Fruit fly (Drosophila melanogaster) whole organism, embryonic: ENCODE measurements around the gene CG42763.

Experiments
- Adf1 ChIP-seq: fragments of 200-800 bp; sonication (Bioruptor generic); IDR thresholded peaks from 2 replicates; pipeline ENCODE4 v1.3.6; 2022; ENCODE audit warnings: missing biosample characterization, missing genetic modification characterization
- Asciz ChIP-seq: fragments of 200-800 bp; sonication (Bioruptor generic); optimal IDR thresholded peaks from 2 replicates; lab custom pipeline; 2017; ENCODE audit warnings: missing biosample characterization, mild to moderate bottlenecking, missing genetic modification characterization, missing genetic modification reagents
- Atf-2 ChIP-seq: fragments of 200-800 bp; sonication (Bioruptor generic); optimal IDR thresholded peaks from 2 replicates; lab custom pipeline; 2016; ENCODE audit warnings: missing biosample characterization, missing genetic modification characterization
- BEAF-32 ChIP-seq: fragments of 200-800 bp; sonication (Bioruptor generic); optimal IDR thresholded peaks from 3 replicates; lab custom pipeline; 2017; ENCODE audit warnings: missing biosample characterization, missing genetic modification characterization, mild to moderate bottlenecking, moderate library complexity, missing genetic modification reagents
- Blimp-1 ChIP-seq: fragments of 200-800 bp; sonication (Bioruptor generic); optimal IDR thresholded peaks from 3 replicates; lab custom pipeline; 2018; ENCODE audit warnings: missing biosample characterization, missing genetic modification characterization, mild to moderate bottlenecking, moderate library complexity, missing genetic modification reagents
- CG10267 ChIP-seq: fragments of 200-800 bp; sonication (Bioruptor generic); optimal IDR thresholded peaks from 2 replicates; lab custom pipeline; 2018; ENCODE audit warnings: missing biosample characterization, mild to moderate bottlenecking, missing genetic modification characterization, moderate library complexity
- CG10366 ChIP-seq: fragments of 200-800 bp; sonication (Bioruptor generic); IDR thresholded peaks from 2 replicates; pipeline ENCODE4 v1.3.6; 2022; ENCODE audit warnings: missing biosample characterization, missing genetic modification characterization
- CG12236 ChIP-seq: fragments of 200-800 bp; sonication (Bioruptor generic); optimal IDR thresholded peaks from 2 replicates; lab custom pipeline; 2016; ENCODE audit warnings: missing biosample characterization, missing genetic modification characterization
- CG13287 ChIP-seq: fragments of 200-800 bp; sonication (Bioruptor generic); IDR thresholded peaks from 2 replicates; pipeline ENCODE4 v1.3.6; 2022; ENCODE audit warnings: missing biosample characterization, missing genetic modification characterization; ENCODE audit not compliant: partially characterized antibody
- CG13775 ChIP-seq: fragments of 200-800 bp; sonication (Bioruptor generic); optimal IDR thresholded peaks from 3 replicates; lab custom pipeline; 2017; ENCODE audit warnings: missing biosample characterization, mild to moderate bottlenecking, missing genetic modification characterization
- CG1603 ChIP-seq: fragments of 200-800 bp; sonication (Bioruptor generic); optimal IDR thresholded peaks from 2 replicates; lab custom pipeline; 2019; ENCODE audit warnings: missing biosample characterization, mild to moderate bottlenecking, missing genetic modification characterization, moderate library complexity
- CG17328 ChIP-seq: fragments of 200-800 bp; sonication (Bioruptor generic); IDR thresholded peaks from 2 replicates; pipeline ENCODE4 v1.3.6; 2022; ENCODE audit warnings: missing biosample characterization, missing genetic modification characterization
- CG1792 ChIP-seq: fragments of 200-800 bp; sonication (Bioruptor generic); optimal IDR thresholded peaks from 2 replicates; lab custom pipeline; 2016; ENCODE audit warnings: missing biosample characterization, missing genetic modification characterization
- CG3726 ChIP-seq: fragments of 200-800 bp; sonication (Bioruptor generic); IDR thresholded peaks from 3 replicates; pipeline ENCODE4, ENCODE4 v1.3.6; 2022; ENCODE audit warnings: missing biosample characterization, missing genetic modification characterization
- CG42726 ChIP-seq: fragments of 200-800 bp; sonication (Bioruptor generic); IDR thresholded peaks from 2 replicates; pipeline ENCODE4 v1.3.6; 2022; ENCODE audit warnings: missing biosample characterization, missing genetic modification characterization; ENCODE audit not compliant: partially characterized antibody
- CG43689 ChIP-seq: fragments of 200-800 bp; sonication (Bioruptor generic); IDR thresholded peaks from 2 replicates; pipeline ENCODE4 v1.3.6; 2022; ENCODE audit warnings: missing biosample characterization, missing genetic modification characterization
- CG6765 ChIP-seq: fragments of 200-800 bp; sonication (Bioruptor generic); optimal IDR thresholded peaks from 3 replicates; lab custom pipeline; 2017; ENCODE audit warnings: missing biosample characterization, mild to moderate bottlenecking, missing genetic modification characterization
- CG7271 ChIP-seq: fragments of 200-800 bp; sonication (Bioruptor generic); optimal IDR thresholded peaks from 2 replicates; lab custom pipeline; 2018; ENCODE audit warnings: missing biosample characterization, mild to moderate bottlenecking, missing genetic modification characterization, moderate library complexity
- Dp ChIP-seq: fragments of 200-800 bp; sonication (Bioruptor generic); optimal IDR thresholded peaks from 2 replicates; lab custom pipeline; 2018; ENCODE audit warnings: missing biosample characterization, mild to moderate bottlenecking, missing genetic modification characterization, moderate library complexity
- Dref ChIP-seq: fragments of 200-800 bp; sonication (Bioruptor generic); IDR thresholded peaks from 2 replicates; pipeline ENCODE4 v1.3.6; 2022; ENCODE audit warnings: missing biosample characterization, missing genetic modification characterization
- Eip74EF ChIP-seq, 2 experiments: fragments of 200-800 bp in 1 of 2; fragments of >200 bp in 1 of 2; sonication (Bioruptor generic) in 1 of 2; optimal IDR thresholded peaks; 2 replicates each; lab custom pipeline; 2017 to 2019; ENCODE audit warnings: missing biosample characterization in 2 of 2, missing genetic modification characterization in 2 of 2, mild to moderate bottlenecking in 1 of 2, moderate library complexity in 1 of 2
- Fer3 ChIP-seq: fragments of 200-800 bp; sonication (Bioruptor generic); optimal IDR thresholded peaks from 2 replicates; lab custom pipeline; 2018; ENCODE audit warnings: missing biosample characterization, mild to moderate bottlenecking, missing genetic modification characterization, moderate library complexity
- HLH54F ChIP-seq: fragments of 200-800 bp; sonication (Bioruptor generic); optimal IDR thresholded peaks from 3 replicates; lab custom pipeline; 2016; ENCODE audit warnings: missing biosample characterization, missing genetic modification characterization
- Lhr ChIP-seq: fragments of 200-800 bp; sonication (Bioruptor generic); optimal IDR thresholded peaks from 3 replicates; lab custom pipeline; 2017; ENCODE audit warnings: mild to moderate bottlenecking, missing biosample characterization, missing genetic modification reagents, missing genetic modification characterization
- Lim3 ChIP-seq: fragments of 200-800 bp; sonication (Bioruptor generic); IDR thresholded peaks from 2 replicates; pipeline ENCODE4 v1.3.6; 2022; ENCODE audit warnings: missing biosample characterization, missing genetic modification characterization
- Lpt ChIP-seq: fragments of >200 bp; optimal IDR thresholded peaks from 2 replicates; lab custom pipeline; 2018; ENCODE audit warnings: missing biosample characterization, missing genetic modification characterization
- Mad ChIP-seq: fragments of 200-800 bp; sonication (Bioruptor generic); optimal IDR thresholded peaks from 2 replicates; lab custom pipeline; 2016; ENCODE audit warnings: missing biosample characterization, missing genetic modification characterization
- NC2β ChIP-seq: fragments of 200-800 bp; sonication (Bioruptor generic); optimal IDR thresholded peaks from 2 replicates; lab custom pipeline; 2016; ENCODE audit warnings: missing biosample characterization, missing genetic modification characterization
- Side ChIP-seq: fragments of 200-800 bp; sonication (Bioruptor generic); optimal IDR thresholded peaks from 2 replicates; lab custom pipeline; 2016; ENCODE audit warnings: missing biosample characterization, missing genetic modification characterization
- Sox102F ChIP-seq: fragments of 200-800 bp; sonication (Bioruptor generic); optimal IDR thresholded peaks from 2 replicates; lab custom pipeline; 2018; ENCODE audit warnings: missing biosample characterization, mild to moderate bottlenecking, missing genetic modification characterization, moderate library complexity
- Xrp1 ChIP-seq: fragments of 200-800 bp; sonication (Bioruptor generic); IDR thresholded peaks from 2 replicates; pipeline ENCODE4 v1.3.6; 2022; ENCODE audit warnings: missing biosample characterization, missing genetic modification characterization
- YL-1 ChIP-seq: fragments of 200-800 bp; sonication (Bioruptor generic); optimal IDR thresholded peaks from 3 replicates; lab custom pipeline; 2017; ENCODE audit warnings: missing biosample characterization, mild to moderate bottlenecking, missing genetic modification characterization
- bbx ChIP-seq: fragments of 200-800 bp; sonication (Bioruptor generic); IDR thresholded peaks from 2 replicates; pipeline ENCODE4 v1.3.6; 2022; ENCODE audit warnings: missing biosample characterization, missing genetic modification characterization; ENCODE audit not compliant: partially characterized antibody
- her ChIP-seq: fragments of 200-800 bp; sonication (Bioruptor generic); optimal IDR thresholded peaks from 2 replicates; lab custom pipeline; 2016; ENCODE audit warnings: missing biosample characterization, missing genetic modification characterization
- insv ChIP-seq, 2 experiments: fragments of 200-800 bp; sonication (Bioruptor generic); optimal IDR thresholded peaks; 3 replicates each; lab custom pipeline; 2016 to 2018; ENCODE audit warnings: missing biosample characterization in 2 of 2, missing genetic modification characterization in 2 of 2
- kah ChIP-seq: fragments of 200-800 bp; sonication (Bioruptor generic); optimal IDR thresholded peaks from 2 replicates; lab custom pipeline; 2018; ENCODE audit warnings: missing biosample characterization, mild to moderate bottlenecking, missing genetic modification characterization
- lbe ChIP-seq: fragments of 200-800 bp; sonication (Bioruptor generic); optimal IDR thresholded peaks from 2 replicates; lab custom pipeline; 2016; ENCODE audit warnings: missing biosample characterization, mild to moderate bottlenecking, missing genetic modification characterization
- mirr ChIP-seq: fragments of 200-800 bp; sonication (Bioruptor generic); optimal IDR thresholded peaks from 3 replicates; lab custom pipeline; 2018; ENCODE audit warnings: missing biosample characterization, mild to moderate bottlenecking, missing genetic modification characterization
- psq ChIP-seq: fragments of 200-800 bp; sonication (Bioruptor generic); optimal IDR thresholded peaks from 2 replicates; lab custom pipeline; 2017; ENCODE audit warnings: missing biosample characterization, missing genetic modification characterization
- pzg ChIP-seq: fragments of 200-800 bp; sonication (Bioruptor generic); optimal IDR thresholded peaks from 3 replicates; lab custom pipeline; 2018; ENCODE audit warnings: missing biosample characterization, mild to moderate bottlenecking, missing genetic modification characterization, moderate library complexity
- row ChIP-seq: fragments of 200-800 bp; sonication (Bioruptor generic); IDR thresholded peaks from 3 replicates; pipeline ENCODE4 v1.3.6; 2022; ENCODE audit warnings: missing biosample characterization, missing genetic modification characterization
- scrt ChIP-seq: fragments of 200-800 bp; sonication (Bioruptor generic); optimal IDR thresholded peaks from 2 replicates; lab custom pipeline; 2018; ENCODE audit warnings: missing biosample characterization, mild to moderate bottlenecking, missing genetic modification characterization, moderate library complexity
- sd ChIP-seq: fragments of 200-800 bp; sonication (Bioruptor generic); optimal IDR thresholded peaks from 3 replicates; lab custom pipeline; 2018; ENCODE audit warnings: missing biosample characterization, mild to moderate bottlenecking, missing genetic modification characterization, moderate library complexity
- sisA ChIP-seq: fragments of 200-800 bp; sonication (Bioruptor generic); IDR thresholded peaks from 2 replicates; pipeline ENCODE4 v1.3.6; 2022; ENCODE audit warnings: missing biosample characterization, missing genetic modification characterization
- sob ChIP-seq: fragments of 200-800 bp; sonication (Bioruptor generic); IDR thresholded peaks from 2 replicates; pipeline ENCODE4 v1.3.6; 2022; ENCODE audit warnings: missing biosample characterization, missing genetic modification characterization
- sug ChIP-seq: fragments of 200-800 bp; optimal IDR thresholded peaks from 2 replicates; lab custom pipeline; 2019; ENCODE audit warnings: missing biosample characterization, mild to moderate bottlenecking, missing genetic modification characterization, moderate library complexity
- tna ChIP-seq: fragments of 200-800 bp; sonication (Bioruptor generic); IDR thresholded peaks from 2 replicates; pipeline ENCODE4 v1.3.6; 2022; ENCODE audit warnings: missing biosample characterization, missing genetic modification characterization; ENCODE audit not compliant: partially characterized antibody
- ttk ChIP-seq: fragments of 200-800 bp; sonication (Bioruptor generic); IDR thresholded peaks from 2 replicates; pipeline ENCODE4 v2.1.2; 2022; ENCODE audit warnings: missing biosample characterization, missing genetic modification characterization
- twi ChIP-seq: fragments of 200-800 bp; optimal IDR thresholded peaks from 2 replicates; lab custom pipeline; 2019; ENCODE audit warnings: missing biosample characterization, mild to moderate bottlenecking, missing genetic modification characterization, moderate library complexity
- usp ChIP-seq: fragments of >200 bp; optimal IDR thresholded peaks from 2 replicates; lab custom pipeline; 2017; ENCODE audit warnings: missing biosample characterization, missing genetic modification characterization

Gene CG42763

DNA sequence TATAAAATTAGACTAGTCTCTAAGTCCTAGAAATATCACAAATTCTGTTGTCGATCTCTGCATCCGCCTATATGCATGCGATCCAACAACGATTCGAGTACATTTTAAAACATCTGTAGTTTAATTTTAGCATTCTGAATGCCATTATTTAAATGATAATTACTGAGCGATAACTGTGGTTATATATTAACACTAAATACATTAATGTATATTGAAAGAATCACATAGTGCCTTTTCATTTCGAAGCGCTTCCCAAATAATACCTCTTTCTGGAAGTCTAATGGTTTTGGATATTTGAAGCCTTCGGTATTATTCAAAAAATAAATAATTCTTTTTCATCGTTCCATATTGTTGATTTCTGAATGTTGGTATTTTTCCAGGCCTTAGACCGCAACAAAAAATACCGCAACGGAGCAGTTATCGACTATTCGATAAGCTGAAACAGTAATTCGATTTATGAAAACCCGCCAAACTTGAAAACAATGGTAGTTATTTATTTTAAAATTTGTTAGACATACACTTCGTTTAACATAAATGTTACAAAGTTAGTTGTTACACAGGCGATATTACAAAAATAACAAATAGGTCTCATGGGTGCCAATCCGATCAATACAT lies 11.0 kb downstream of the CG42763 start (continued):
- TF ChIP-seq usp (GFP tag; lab: Kevin White, UChicago): no peak
- TF ChIP-seq Dref (GFP tag; lab: Robert Waterston, UW): peak; percentile 76
- no peak for TF ChIP-seq Eip74EF (GFP tag; optimal IDR thresholded peaks at IDR 0.05; lab: Kevin White, UChicago)
- TF ChIP-seq ttk: no peak
- TF ChIP-seq Lpt (GFP tag; lab: Kevin White, UChicago): no peak
- peak; percentile 23 for TF ChIP-seq BEAF-32 (GFP tag; lab: Kevin White, UChicago)
- TF ChIP-seq CG13287: peak; percentile 54; the same call in 1 of the 2 replicates
- peak; percentile 21 for TF ChIP-seq CG10267 (tag; lab: Kevin White, UChicago)
- TF ChIP-seq CG1792 (GFP tag; lab: Kevin White, UChicago): no peak
- no peak for TF ChIP-seq CG42726 (GFP tag; lab: Robert Waterston, UW)
- TF ChIP-seq sob (GFP tag; lab: Robert Waterston, UW): no peak
- TF ChIP-seq Fer3: no peak
- TF ChIP-seq her: no peak
- TF ChIP-seq kah (GFP tag; lab: Kevin White, UChicago): no peak
- no peak for TF ChIP-seq lbe (GFP tag; lab: Kevin White, UChicago)
- no peak for TF ChIP-seq Atf-2 (GFP tag; lab: Kevin White, UChicago)
- TF ChIP-seq CG13775 (GFP tag; lab: Kevin White, UChicago): no peak
- no peak for TF ChIP-seq sug (tag; lab: Kevin White, UChicago)
- no peak for TF ChIP-seq sd (tag; lab: Kevin White, UChicago)
- TF ChIP-seq NC2β: no peak
- TF ChIP-seq CG10366 (GFP tag; lab: Robert Waterston, UW): no peak
- no peak for TF ChIP-seq CG7271 (tag; lab: Kevin White, UChicago)
- TF ChIP-seq insv (GFP tag; optimal IDR thresholded peaks at IDR 0.05; lab: Kevin White, UChicago): no peak
- no peak for TF ChIP-seq CG6765 (GFP tag; lab: Kevin White, UChicago)
- peak; percentile 94 for TF ChIP-seq Dp (GFP tag; lab: Kevin White, UChicago)
- TF ChIP-seq Blimp-1: no peak
- no peak for TF ChIP-seq Asciz
- TF ChIP-seq tna (GFP tag; lab: Robert Waterston, UW): no peak; the same call in 1 of the 2 replicates
- no peak for TF ChIP-seq Adf1 (GFP tag; lab: Robert Waterston, UW)
- TF ChIP-seq pzg (GFP tag; lab: Kevin White, UChicago): peak; percentile 78
- TF ChIP-seq YL-1 (GFP tag; lab: Kevin White, UChicago): peak; percentile 44
- no peak for TF ChIP-seq row (GFP tag; lab: Robert Waterston, UW)
- no peak for TF ChIP-seq CG17328 (GFP tag; lab: Robert Waterston, UW)
- TF ChIP-seq CG3726: no peak
- TF ChIP-seq Side (GFP tag; lab: Kevin White, UChicago): no peak
- TF ChIP-seq CG12236 (GFP tag; lab: Kevin White, UChicago): no peak
- no peak for TF ChIP-seq mirr
- TF ChIP-seq twi (tag; lab: Kevin White, UChicago): no peak
- TF ChIP-seq scrt: no peak
- peak; percentile 98 for TF ChIP-seq CG1603 (tag; lab: Kevin White, UChicago)
- TF ChIP-seq bbx (GFP tag; lab: Robert Waterston, UW): no peak
- TF ChIP-seq Mad (GFP tag; lab: Kevin White, UChicago): no peak
- no peak for TF ChIP-seq Xrp1 (GFP tag; lab: Robert Waterston, UW)
- TF ChIP-seq psq (GFP tag; lab: Kevin White, UChicago): no peak
- no peak for TF ChIP-seq sisA (GFP tag; lab: Robert Waterston, UW)
- TF ChIP-seq Sox102F (GFP tag; lab: Kevin White, UChicago): no peak
- no peak for TF ChIP-seq Lim3 (GFP tag; lab: Robert Waterston, UW)
- TF ChIP-seq Lhr (GFP tag; lab: Kevin White, UChicago): no peak
- TF ChIP-seq HLH54F (GFP tag; lab: Kevin White, UChicago): no peak
- no peak for TF ChIP-seq CG43689 (GFP tag; lab: Robert Waterston, UW)
